Fruit fly (Drosophila melanogaster): Measurements from ENCODE around the gene dl.

dl gene

dm6 chr2L:17480943-17481580 is 30.9 kb upstream of the dl start, which contains the start of the genes fws and Lamtor3 (continued):
- peak; percentile 72 for TF ChIP-seq Mes4 (GFP tag; optimal IDR thresholded peaks at IDR 0.05)
- TF ChIP-seq hbn (GFP tag; IDR thresholded peaks at IDR 0.05; ENCODE audit: partially characterized antibody) = peak; percentile 27; the same call in 1 of the 2 replicates
- TF ChIP-seq gsb-n (tag; optimal IDR thresholded peaks at IDR 0.05) = peak; percentile 98
- TF ChIP-seq cwo (GFP tag; optimal IDR thresholded peaks at IDR 0.05) = peak; percentile 95
- peak; percentile 99 for TF ChIP-seq CG14667 (GFP tag; IDR thresholded peaks at IDR 0.05)
- TF ChIP-seq TFAM (GFP tag; optimal IDR thresholded peaks at IDR 0.05) = peak; percentile 70
- no peak for TF ChIP-seq pan (optimal IDR thresholded peaks at IDR 0.05)
- TF ChIP-seq pan (GFP tag; optimal IDR thresholded peaks at IDR 0.05 in 1 of 2, IDR thresholded peaks at IDR 0.05 in 1 of 2) = peak in 1 of 2 experiments; percentile 100
- TF ChIP-seq chinmo (GFP tag; IDR thresholded peaks at IDR 0.05; ENCODE audit: partially characterized antibody) = 0 out of 4 replicates have a peak, but pooled peaks have one; percentile 14
- TF ChIP-seq CG7745 (tag; optimal IDR thresholded peaks at IDR 0.05) = peak; percentile 52
- peak; percentile 96 for TF ChIP-seq CG8388 (GFP tag; optimal IDR thresholded peaks at IDR 0.05)
- peak; percentile 98 for TF ChIP-seq CG2120 (GFP tag; optimal IDR thresholded peaks at IDR 0.05)
- TF ChIP-seq Gug (GFP tag; IDR thresholded peaks at IDR 0.05) = peak; percentile 99
- peak; percentile 95 for TF ChIP-seq CG12071 (GFP tag; optimal IDR thresholded peaks at IDR 0.05)
- peak; percentile 61 for TF ChIP-seq Hmx (GFP tag; optimal IDR thresholded peaks at IDR 0.05)
- peak; percentile 100 for TF ChIP-seq CG14441 (GFP tag; IDR thresholded peaks at IDR 0.05)
- peak; percentile 86 for TF ChIP-seq ac (GFP tag; optimal IDR thresholded peaks at IDR 0.05)
- peak; percentile 33 for TF ChIP-seq CG4328 (GFP tag; optimal IDR thresholded peaks at IDR 0.05)
- TF ChIP-seq gem (tag; optimal IDR thresholded peaks at IDR 0.05) = peak; percentile 100
- TF ChIP-seq zf30C (GFP tag; optimal IDR thresholded peaks at IDR 0.05) = no peak
- peak; percentile 88 for TF ChIP-seq Jarid2 (GFP tag; optimal IDR thresholded peaks at IDR 0.05)
- TF ChIP-seq Hsf (GFP tag; optimal IDR thresholded peaks at IDR 0.05) = peak; percentile 93
- peak; percentile 99 for TF ChIP-seq ttk (GFP tag; IDR thresholded peaks at IDR 0.05)
- TF ChIP-seq CG4730 (GFP tag; IDR thresholded peaks at IDR 0.05) = peak; percentile 99
- TF ChIP-seq Chrac-16 (GFP tag; optimal IDR thresholded peaks at IDR 0.05) = peak; percentile 97
- TF ChIP-seq odd (GFP tag; optimal IDR thresholded peaks at IDR 0.05) = peak; percentile 93
- peak; percentile 82 for TF ChIP-seq CG1603 (tag; optimal IDR thresholded peaks at IDR 0.05)
- TF ChIP-seq CG4424 (GFP tag; optimal IDR thresholded peaks at IDR 0.05) = peak; percentile 96
- peak; percentile 98 for TF ChIP-seq peb (GFP tag; IDR thresholded peaks at IDR 0.05)
- peak; percentile 99 for TF ChIP-seq PHDP (tag; optimal IDR thresholded peaks at IDR 0.05)
- peak; percentile 69 for TF ChIP-seq jumu (GFP tag; optimal IDR thresholded peaks at IDR 0.05)
- peak; percentile 99 for TF ChIP-seq seq (GFP tag; IDR thresholded peaks at IDR 0.05)
- TF ChIP-seq org-1 (GFP tag; optimal IDR thresholded peaks at IDR 0.05) = peak; percentile 95
- peak; percentile 90 for TF ChIP-seq CG4360 (GFP tag; IDR thresholded peaks at IDR 0.05)
- TF ChIP-seq CTCF (GFP tag; optimal IDR thresholded peaks at IDR 0.05) = peak; percentile 64
- TF ChIP-seq CG6272 (GFP tag; IDR thresholded peaks at IDR 0.05) = peak; percentile 99
- TF ChIP-seq CG14965 (GFP tag; optimal IDR thresholded peaks at IDR 0.05; ENCODE audit: borderline replicate concordance) = no peak
- TF ChIP-seq ap (GFP tag; IDR thresholded peaks at IDR 0.05) = peak; percentile 98
- TF ChIP-seq CG10431 (GFP tag; optimal IDR thresholded peaks at IDR 0.05) = peak; percentile 79
- TF ChIP-seq nom (GFP tag; optimal IDR thresholded peaks at IDR 0.05) = peak; percentile 81
- peak; percentile 97 for TF ChIP-seq dimm (GFP tag; IDR thresholded peaks at IDR 0.05)
- TF ChIP-seq CG17328 (GFP tag; IDR thresholded peaks at IDR 0.05) = peak; percentile 99
- peak; percentile 72 for TF ChIP-seq Side (GFP tag; optimal IDR thresholded peaks at IDR 0.05)
- TF ChIP-seq Opbp (GFP tag; IDR thresholded peaks at IDR 0.05; ENCODE audit: partially characterized antibody) = peak; percentile 51; the same call in 1 of the 3 replicates
- no peak for TF ChIP-seq lov (optimal IDR thresholded peaks at IDR 0.05)
- TF ChIP-seq lov (GFP tag; IDR thresholded peaks at IDR 0.05) = peak; percentile 99
- TF ChIP-seq Six4 (GFP tag; optimal IDR thresholded peaks at IDR 0.05) = peak; percentile 95
- peak; percentile 92 for TF ChIP-seq CG5245 (GFP tag; optimal IDR thresholded peaks at IDR 0.05)
- TF ChIP-seq Kr (GFP tag; optimal IDR thresholded peaks at IDR 0.05) = peak; percentile 29
- TF ChIP-seq Sry-δ (GFP tag; optimal IDR thresholded peaks at IDR 0.05) = peak; percentile 37
- peak; percentile 81 for TF ChIP-seq ab (GFP tag; optimal IDR thresholded peaks at IDR 0.05)
